Worm (Caenorhabditis elegans) whole organism, mixed stage, embryonic: ENCODE results near the gene cct-7.

ENCODE experiments used
- M03D4.4 ChIP-seq: sonication (generic microtip); optimal IDR thresholded peaks from 2 replicates; lab custom pipeline; 2017; ENCODE audit warnings: mild to moderate bottlenecking, missing genetic modification characterization, missing compliant biosample characterization
- bed-3 ChIP-seq: fragments of 200-800 bp; sonication (Bioruptor generic); optimal IDR thresholded peaks from 3 replicates; lab custom pipeline; 2018; ENCODE audit warnings: mild to moderate bottlenecking, missing genetic modification characterization, moderate library complexity, missing compliant biosample characterization
- ceh-83 ChIP-seq: fragments of 200-800 bp; sonication (Bioruptor generic); optimal IDR thresholded peaks from 2 replicates; lab custom pipeline; 2018; ENCODE audit warnings: mild to moderate bottlenecking, missing genetic modification characterization, missing compliant biosample characterization
- ces-1 ChIP-seq: fragments of 150-350 bp; optimal IDR thresholded peaks from 2 replicates; lab custom pipeline; 2014; ENCODE audit warnings: missing biosample characterization, missing genetic modification reagents, missing genetic modification characterization
- cnd-1 ChIP-seq: fragments of 200-800 bp; sonication (Bioruptor generic); optimal IDR thresholded peaks from 2 replicates; lab custom pipeline; 2018; ENCODE audit warnings: mild to moderate bottlenecking, missing genetic modification characterization, missing compliant biosample characterization
- drap-1 ChIP-seq: fragments of 200-800 bp; sonication (Bioruptor generic); optimal IDR thresholded peaks from 3 replicates; lab custom pipeline; 2018; ENCODE audit warnings: mild to moderate bottlenecking, missing genetic modification characterization, missing compliant biosample characterization
- ham-2 ChIP-seq: fragments of 200-800 bp; sonication (Bioruptor generic); optimal IDR thresholded peaks from 2 replicates; lab custom pipeline; 2018; ENCODE audit warnings: mild to moderate bottlenecking, missing genetic modification characterization, missing compliant biosample characterization
- hlh-1 ChIP-seq: fragments of 150-350 bp; optimal IDR thresholded peaks from 2 replicates; lab custom pipeline; 2014; ENCODE audit warnings: missing biosample characterization, missing genetic modification reagents, missing genetic modification characterization
- lin-13 ChIP-seq: fragments of 150-350 bp; optimal IDR thresholded peaks from 2 replicates; lab custom pipeline; 2014; ENCODE audit warnings: missing biosample characterization, missing genetic modification characterization
- mab-5 ChIP-seq: fragments of 150-350 bp; optimal IDR thresholded peaks from 2 replicates; lab custom pipeline; 2014; ENCODE audit warnings: missing biosample characterization, missing genetic modification characterization
- nhr-12 ChIP-seq: fragments of 150-350 bp; optimal IDR thresholded peaks from 2 replicates; lab custom pipeline; 2014; ENCODE audit warnings: missing biosample characterization, missing genetic modification characterization
- nhr-2 ChIP-seq: fragments of 150-350 bp; optimal IDR thresholded peaks from 2 replicates; lab custom pipeline; 2014; ENCODE audit warnings: missing biosample characterization, missing genetic modification characterization
- nhr-76 ChIP-seq: sonication (generic microtip); optimal IDR thresholded peaks from 2 replicates; lab custom pipeline; 2017; ENCODE audit warnings: missing biosample characterization, missing genetic modification characterization
- snpc-4 ChIP-seq: fragments of 150-350 bp; optimal IDR thresholded peaks from 2 replicates; lab custom pipeline; 2014; ENCODE audit warnings: missing biosample characterization, missing genetic modification characterization
- sptf-1 ChIP-seq: sonication (generic microtip); optimal IDR thresholded peaks from 2 replicates; lab custom pipeline; 2017; ENCODE audit warnings: mild to moderate bottlenecking, missing genetic modification characterization, moderate library complexity, missing compliant biosample characterization
- unc-120 ChIP-seq: sonication (generic microtip); optimal IDR thresholded peaks from 2 replicates; lab custom pipeline; 2017; ENCODE audit warnings: missing genetic modification characterization, missing compliant biosample characterization; ENCODE audit not compliant: poor library complexity, severe bottlenecking
- unc-39 ChIP-seq: fragments of 150-350 bp; optimal IDR thresholded peaks from 2 replicates; lab custom pipeline; 2014; ENCODE audit warnings: missing biosample characterization, missing genetic modification characterization

cct-7 gene

ce11 chrV:1921321-1921720 is 49.3 kb downstream of the cct-7 start, which contains the start of gene gst-37:
gst-37 (plus strand) TSS chrV:1921621.
- no peak for TF ChIP-seq mab-5 (tag; lab: Kevin White, UChicago)
- no peak for TF ChIP-seq bed-3 (GFP tag; lab: Kevin White, UChicago)
- no peak for TF ChIP-seq nhr-76 (tag; lab: Kevin White, UChicago)
- TF ChIP-seq snpc-4 (tag; lab: Kevin White, UChicago), result no peak
- TF ChIP-seq nhr-2 (tag; lab: Kevin White, UChicago), result no peak
- no peak for TF ChIP-seq ceh-83 (GFP tag; lab: Kevin White, UChicago)
- no peak for TF ChIP-seq lin-13 (tag; lab: Kevin White, UChicago)
- no peak for TF ChIP-seq drap-1 (GFP tag; lab: Kevin White, UChicago)
- TF ChIP-seq M03D4.4 (tag; lab: Kevin White, UChicago), result no peak
- no peak for TF ChIP-seq nhr-12
- no peak for TF ChIP-seq unc-39
- TF ChIP-seq ces-1 (GFP tag; lab: Kevin White, UChicago), result no peak
- no peak for TF ChIP-seq ham-2 (GFP tag; lab: Kevin White, UChicago)
- no peak for TF ChIP-seq cnd-1 (tag; lab: Kevin White, UChicago)
- TF ChIP-seq sptf-1, result no peak
- TF ChIP-seq unc-120 (tag; lab: Kevin White, UChicago), result no peak
- no peak for TF ChIP-seq hlh-1
